Worm (Caenorhabditis elegans) whole organism, L4/young adult: Measurements from ENCODE around the gene ceh-75.

Experiments used
- W03F9.2 ChIP-seq: fragments of 150-350 bp; optimal IDR thresholded peaks from 2 replicates; lab custom pipeline; 2014; ENCODE audit warnings: missing biosample characterization, missing genetic modification characterization
- dao-5 ChIP-seq: sonication (generic microtip); optimal IDR thresholded peaks from 2 replicates; lab custom pipeline; 2016; ENCODE audit warnings: missing genotype, missing genetic modification characterization, moderate library complexity, missing compliant biosample characterization
- him-1 ChIP-seq: sonication (generic microtip); optimal IDR thresholded peaks from 2 replicates; lab custom pipeline; 2016; ENCODE audit warnings: missing genotype, missing genetic modification reagents, missing genetic modification characterization, missing compliant biosample characterization

The ceh-75 gene

DNA sequence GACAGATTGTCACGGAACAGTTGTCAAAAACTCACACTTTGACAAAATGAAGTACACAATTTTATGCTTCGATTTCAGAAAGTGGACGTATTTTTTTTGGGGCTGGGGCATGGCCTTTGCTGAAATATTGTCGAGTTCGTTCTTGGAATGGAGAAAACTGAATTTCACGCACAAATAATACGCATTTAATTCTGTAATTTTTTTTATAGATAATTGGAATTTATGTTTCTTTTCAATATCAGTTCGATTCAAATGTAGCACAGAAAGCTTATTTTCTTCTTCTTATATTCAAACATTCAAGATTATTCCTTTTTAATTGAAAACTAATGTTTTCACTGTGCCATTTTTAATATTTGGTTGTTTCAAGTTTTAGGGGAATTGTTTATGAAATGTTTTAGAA, 39.2 kb downstream of the ceh-75 start, which contains the start of gene T07C12.10:
Gene T07C12.10, minus strand, starts transcription at position 101 of the 400 bp plus-strand sequence.
- TF ChIP-seq dao-5 (no peak), him-1 (tag; lab: Kevin White, UChicago) (no peak), W03F9.2 (tag; lab: Kevin White, UChicago) (no peak)

DNA sequence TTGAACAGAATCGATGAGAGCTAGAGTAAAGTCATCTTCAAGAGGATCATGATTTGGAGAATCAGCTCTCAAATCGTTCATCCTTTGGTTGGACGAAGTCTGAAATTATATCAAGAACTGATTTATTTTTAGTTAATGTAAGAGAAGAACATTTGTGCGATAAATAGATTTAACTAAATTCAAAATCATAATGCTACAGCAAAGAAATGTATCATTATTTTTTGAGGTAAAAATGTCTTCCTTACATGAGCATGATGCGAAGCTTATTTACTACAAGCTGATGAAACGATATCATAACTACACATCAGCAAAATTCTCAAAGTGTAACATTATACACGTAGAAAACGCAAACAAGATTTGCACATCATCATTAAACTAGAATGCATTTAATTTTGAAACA, 41.3 kb downstream of the ceh-75 start, which contains the start of gene madf-4:
Gene madf-4, minus strand, starts transcription at position 101 of the 400 bp plus-strand sequence.
- TF ChIP-seq W03F9.2 (tag; lab: Kevin White, UChicago) (no peak), dao-5 (no peak), him-1 (tag; lab: Kevin White, UChicago) (no peak)

DNA sequence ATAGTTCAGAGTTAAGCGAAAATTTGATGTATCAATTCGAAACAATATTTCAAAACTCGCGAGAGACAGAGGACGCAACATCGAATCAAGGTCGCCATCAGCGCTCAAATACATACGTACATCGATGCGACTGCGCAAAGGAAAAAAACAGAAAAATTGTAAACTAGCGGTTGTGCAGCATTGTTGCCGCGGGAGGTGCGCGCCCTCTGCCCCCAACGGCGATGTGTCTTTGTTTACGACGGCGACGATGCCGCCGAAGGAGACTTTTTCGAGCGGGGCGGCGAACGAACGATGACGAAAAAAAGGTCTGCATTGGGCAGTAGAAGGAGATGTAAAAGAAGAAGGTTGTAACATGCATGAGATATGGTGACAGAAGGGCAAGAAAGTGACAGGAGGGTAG, 41.8 kb downstream of the ceh-75 start:
- TF ChIP-seq dao-5 (no peak), W03F9.2 (tag; lab: Kevin White, UChicago) (no peak), him-1 (tag; lab: Kevin White, UChicago) (no peak)

DNA sequence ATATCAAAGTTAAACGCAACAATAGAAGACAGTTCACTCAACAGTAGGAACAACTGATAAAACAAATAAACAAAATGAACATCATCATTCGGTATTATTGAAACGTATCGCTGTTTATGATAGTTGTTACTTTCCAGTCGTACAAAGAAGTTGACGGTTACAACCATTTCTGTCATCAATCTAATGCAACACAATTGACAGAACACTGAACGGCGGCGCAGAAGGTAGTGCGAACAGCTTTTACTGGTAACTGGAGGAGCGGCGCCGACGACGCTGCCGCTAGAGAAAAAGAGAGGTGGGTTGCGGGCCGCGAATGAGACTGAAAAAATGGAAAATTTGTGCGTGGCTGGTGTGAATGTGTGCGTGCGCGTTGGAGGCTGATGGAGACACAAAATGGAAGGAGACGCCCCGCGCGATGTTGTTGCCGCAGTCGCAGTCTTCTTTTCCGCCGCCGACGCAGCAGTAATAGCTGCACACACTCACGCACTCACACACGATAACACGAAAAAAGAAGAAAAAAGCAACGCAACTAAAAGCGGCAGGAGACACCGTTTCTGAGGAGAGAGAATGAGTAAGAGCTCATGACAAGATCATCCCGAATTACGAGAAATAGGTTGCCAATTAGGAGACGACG, 43.1 kb downstream of the ceh-75 start:
- TF ChIP-seq W03F9.2 (tag; lab: Kevin White, UChicago) (no peak), dao-5 (no peak), him-1 (tag; lab: Kevin White, UChicago) (peak; percentile 26)

DNA sequence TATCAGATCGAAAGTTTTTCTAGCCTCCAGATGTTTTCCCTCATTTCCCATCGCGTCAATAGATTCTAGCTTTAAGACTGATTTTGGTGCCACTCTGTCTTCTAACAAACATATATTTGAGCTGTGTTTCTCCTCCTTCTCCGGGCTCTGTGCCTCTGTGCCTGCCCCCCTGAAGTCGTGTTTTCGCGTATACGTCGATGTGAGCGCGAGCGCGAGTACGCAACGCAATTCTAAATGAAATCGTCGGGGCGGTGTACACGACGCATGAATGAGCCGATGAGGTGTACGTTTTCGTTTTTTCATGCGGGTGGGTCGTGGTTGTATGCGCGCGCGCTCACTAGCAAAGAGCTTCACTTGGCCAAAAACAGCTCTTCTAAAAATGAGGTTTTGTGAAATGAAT, 44.8 kb downstream of the ceh-75 start:
- TF ChIP-seq W03F9.2 (tag; lab: Kevin White, UChicago) (no peak), him-1 (tag; lab: Kevin White, UChicago) (peak; percentile 24)

DNA sequence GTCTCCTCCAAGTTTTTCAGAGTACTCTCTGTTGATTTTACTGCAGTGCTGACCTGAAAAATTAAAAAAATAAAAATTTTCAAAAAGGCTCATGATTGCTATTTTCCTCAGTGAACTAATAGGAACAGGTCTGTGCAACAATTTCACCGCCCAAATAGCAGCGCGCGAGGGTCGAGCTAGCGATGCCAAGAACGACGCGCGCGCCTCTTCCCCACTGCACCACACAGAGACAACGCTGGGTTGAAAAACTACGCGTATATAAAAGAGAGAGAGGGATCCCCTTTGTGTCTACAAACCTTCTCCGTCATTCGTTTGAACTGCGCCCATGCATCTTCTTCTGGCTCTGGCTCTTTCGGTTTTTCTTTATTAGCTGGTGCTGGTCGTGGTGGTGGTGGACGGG, 49.0 kb downstream of the ceh-75 start:
- no peak for TF ChIP-seq W03F9.2 (tag; lab: Kevin White, UChicago)
- peak; percentile 70 for TF ChIP-seq dao-5
- TF ChIP-seq him-1 (tag; lab: Kevin White, UChicago): peak; percentile 94
